Worm (Caenorhabditis elegans): ENCODE data around the gene Y55D5A.1.
A peak's percentile ranks its signal among the peaks of the same experiment; 100 is the strongest.

The Y55D5A.1 gene

DNA sequence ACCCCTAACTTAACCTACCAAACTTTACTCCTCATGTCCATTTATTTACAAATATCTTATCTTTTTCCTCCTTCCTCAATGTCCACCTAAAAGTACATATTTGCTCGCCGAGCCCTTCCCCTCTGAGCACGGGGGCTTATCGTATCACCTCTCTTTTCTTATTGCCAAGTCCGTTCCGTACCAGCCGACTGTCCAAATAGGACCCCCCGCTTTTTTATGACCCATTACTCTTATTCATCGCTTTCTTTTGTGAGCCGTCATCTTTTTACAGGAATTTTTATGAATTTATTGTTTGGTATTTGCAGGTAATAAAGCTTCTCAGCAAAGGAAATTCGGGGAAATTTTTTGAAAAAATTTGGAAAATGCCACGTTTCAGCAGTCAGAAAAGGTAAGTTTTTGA is at the start of gene Y55D5A.1:
TSS of gene Y55D5A.1 (plus strand) at position 301 of the 400 bp plus-strand sequence.
- TF ChIP-seq T22C8.4 (GFP tag; IDR thresholded peaks at IDR 0.05) (no peak), tab-1 (GFP tag; IDR thresholded peaks at IDR 0.05) (no peak)

DNA sequence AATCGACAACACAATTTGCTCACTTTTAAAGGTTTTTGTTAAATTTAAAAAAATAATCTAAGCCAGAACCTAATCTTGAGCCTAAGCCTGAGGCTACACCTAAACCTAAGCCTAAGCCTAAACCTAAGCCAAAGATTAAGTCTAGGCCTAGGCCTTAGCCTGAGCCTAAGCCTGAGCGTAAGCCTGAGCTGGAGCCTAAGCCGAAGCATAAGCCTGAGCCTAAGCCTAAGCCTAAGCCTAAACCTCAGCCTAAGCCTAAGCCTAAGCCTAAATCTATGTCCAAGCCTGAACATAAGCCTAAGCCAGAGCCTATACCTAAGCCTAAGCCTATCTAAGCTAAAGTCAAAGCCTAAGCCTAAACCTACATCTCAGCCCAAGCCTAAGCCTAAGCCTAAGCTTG is 44.4 kb upstream of the Y55D5A.1 start:
- TF ChIP-seq tab-1 (GFP tag; IDR thresholded peaks at IDR 0.05) (no peak), flt-1 (GFP tag; IDR thresholded peaks at IDR 0.05) (0 out of 2 replicates have a peak, but pooled peaks have one; percentile 10)

ce11 chrIII:2941578-2941977 is 40.6 kb upstream of the Y55D5A.1 start:
- no peak for TF ChIP-seq ref-1 (GFP tag; conservative IDR thresholded peaks at IDR 0.05)
- no peak for TF ChIP-seq klf-2 (GFP tag; conservative IDR thresholded peaks at IDR 0.05)
- no peak for TF ChIP-seq tab-1 (GFP tag; IDR thresholded peaks at IDR 0.05)
- no peak for TF ChIP-seq flt-1 (GFP tag; IDR thresholded peaks at IDR 0.05)
- no peak for TF ChIP-seq ztf-29 (GFP tag; IDR thresholded peaks at IDR 0.05)

- no peak for TF ChIP-seq cog-1 (tag; optimal IDR thresholded peaks at IDR 0.05)
- TF ChIP-seq klf-2 (GFP tag; conservative IDR thresholded peaks at IDR 0.05) = no peak
- no peak for TF ChIP-seq ztf-23 (GFP tag; IDR thresholded peaks at IDR 0.05)
- TF ChIP-seq flt-1 (GFP tag; IDR thresholded peaks at IDR 0.05) = no peak
- no peak for TF ChIP-seq med-1 (GFP tag; optimal IDR thresholded peaks at IDR 0.05; ENCODE audit: insufficient read depth)
- TF ChIP-seq tab-1 (GFP tag; IDR thresholded peaks at IDR 0.05) = no peak
- no peak for TF ChIP-seq T22C8.4 (GFP tag; IDR thresholded peaks at IDR 0.05)
- TF ChIP-seq ref-1 (GFP tag; conservative IDR thresholded peaks at IDR 0.05) = no peak
- no peak for TF ChIP-seq ztf-29 (GFP tag; IDR thresholded peaks at IDR 0.05)
These were observed 38.2 kb upstream of the Y55D5A.1 start, which contains the start of gene R10F2.6 for ce11 chrIII:2943995-2944394. Gene R10F2.6, minus strand, starts transcription at chrIII:2944095.

DNA sequence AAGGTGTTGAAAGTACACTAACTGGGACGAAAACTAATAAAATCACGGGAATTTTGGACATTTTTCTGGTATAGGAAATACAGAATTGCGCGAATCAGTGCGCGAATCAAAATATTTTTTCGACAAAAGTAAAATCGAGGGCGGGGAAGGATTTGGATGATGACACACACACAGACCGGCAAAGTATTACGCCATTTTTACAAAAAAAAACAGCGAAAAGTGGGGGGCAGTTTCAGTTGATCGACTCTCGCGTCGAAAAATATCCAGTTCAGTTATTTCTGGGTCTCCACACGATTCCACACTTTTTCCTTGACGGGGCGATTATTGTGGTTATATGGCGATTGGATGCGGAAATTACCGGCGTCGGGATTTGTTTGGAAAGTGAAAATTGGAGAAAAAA is 36.1 kb upstream of the Y55D5A.1 start, which contains the start of gene H05C05.4:
TSS of gene H05C05.4 (minus strand) at position 101 of the 400 bp plus-strand sequence.
- TF ChIP-seq cog-1 (tag; optimal IDR thresholded peaks at IDR 0.05) (no peak), ref-1 (GFP tag; conservative IDR thresholded peaks at IDR 0.05) (no peak), ztf-23 (GFP tag; IDR thresholded peaks at IDR 0.05) (no peak), flt-1 (GFP tag; IDR thresholded peaks at IDR 0.05) (no peak), ztf-29 (GFP tag; IDR thresholded peaks at IDR 0.05) (no peak), T22C8.4 (GFP tag; IDR thresholded peaks at IDR 0.05) (no peak), med-1 (GFP tag; optimal IDR thresholded peaks at IDR 0.05; ENCODE audit: insufficient read depth) (no peak), klf-2 (GFP tag; conservative IDR thresholded peaks at IDR 0.05) (no peak), tab-1 (GFP tag; IDR thresholded peaks at IDR 0.05) (no peak)

- TF ChIP-seq cog-1 (tag; optimal IDR thresholded peaks at IDR 0.05) (no peak), tab-1 (GFP tag; IDR thresholded peaks at IDR 0.05) (no peak), ztf-23 (GFP tag; IDR thresholded peaks at IDR 0.05) (no peak), ref-1 (GFP tag; conservative IDR thresholded peaks at IDR 0.05) (no peak), T22C8.4 (GFP tag; IDR thresholded peaks at IDR 0.05) (no peak), flt-1 (GFP tag; IDR thresholded peaks at IDR 0.05) (no peak), med-1 (GFP tag; optimal IDR thresholded peaks at IDR 0.05; ENCODE audit: insufficient read depth) (no peak), ztf-29 (GFP tag; IDR thresholded peaks at IDR 0.05) (no peak), klf-2 (GFP tag; conservative IDR thresholded peaks at IDR 0.05) (no peak)
These were observed 35.5 kb upstream of the Y55D5A.1 start, which contains the start of gene H05C05.1 for ce11 chrIII:2946626-2947168. Gene H05C05.1, plus strand, starts transcription at chrIII:2947118.

DNA sequence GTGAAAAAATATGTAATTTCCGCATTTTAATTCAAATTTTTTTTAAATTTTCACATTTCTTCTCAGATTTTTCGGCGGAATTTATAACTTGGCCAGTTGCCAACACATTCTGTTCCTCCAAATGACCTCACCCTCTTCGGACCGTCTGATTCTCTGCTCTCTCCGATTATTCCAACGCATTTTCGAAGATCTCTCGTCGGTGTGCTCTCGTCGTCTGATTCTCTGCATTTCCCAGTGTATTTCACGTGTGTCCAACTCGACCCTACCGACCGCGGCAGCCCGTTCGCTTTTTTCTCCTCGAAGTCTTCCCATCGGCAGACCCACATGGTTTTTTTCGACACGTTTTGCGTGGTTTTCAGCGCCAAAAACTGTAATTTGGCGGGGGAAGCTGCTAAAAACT is 35.0 kb upstream of the Y55D5A.1 start:
- no peak for TF ChIP-seq T22C8.4 (GFP tag; IDR thresholded peaks at IDR 0.05)
- no peak for TF ChIP-seq ref-1 (GFP tag; conservative IDR thresholded peaks at IDR 0.05)
- TF ChIP-seq cog-1 (tag; optimal IDR thresholded peaks at IDR 0.05) = no peak
- TF ChIP-seq tab-1 (GFP tag; IDR thresholded peaks at IDR 0.05) = no peak
- TF ChIP-seq med-1 (GFP tag; optimal IDR thresholded peaks at IDR 0.05; ENCODE audit: insufficient read depth) = no peak
- no peak for TF ChIP-seq klf-2 (GFP tag; conservative IDR thresholded peaks at IDR 0.05)
- TF ChIP-seq ztf-29 (GFP tag; IDR thresholded peaks at IDR 0.05) = no peak
- TF ChIP-seq ztf-23 (GFP tag; IDR thresholded peaks at IDR 0.05) = no peak
- TF ChIP-seq flt-1 (GFP tag; IDR thresholded peaks at IDR 0.05) = no peak

ce11 chrIII:2948310-2948961 is 33.8 kb upstream of the Y55D5A.1 start:
- TF ChIP-seq cog-1 (tag; optimal IDR thresholded peaks at IDR 0.05) (no peak), ztf-23 (GFP tag; IDR thresholded peaks at IDR 0.05) (no peak), T22C8.4 (GFP tag; IDR thresholded peaks at IDR 0.05) (no peak), klf-2 (GFP tag; conservative IDR thresholded peaks at IDR 0.05) (no peak), flt-1 (GFP tag; IDR thresholded peaks at IDR 0.05) (no peak), ref-1 (GFP tag; conservative IDR thresholded peaks at IDR 0.05) (no peak), ztf-29 (GFP tag; IDR thresholded peaks at IDR 0.05) (no peak), tab-1 (GFP tag; IDR thresholded peaks at IDR 0.05) (no peak), med-1 (GFP tag; optimal IDR thresholded peaks at IDR 0.05; ENCODE audit: insufficient read depth) (no peak)

- no peak for TF ChIP-seq T22C8.4 (GFP tag; IDR thresholded peaks at IDR 0.05)
These were observed 29.8 kb upstream of the Y55D5A.1 start for ce11 chrIII:2952437-2952836.

DNA sequence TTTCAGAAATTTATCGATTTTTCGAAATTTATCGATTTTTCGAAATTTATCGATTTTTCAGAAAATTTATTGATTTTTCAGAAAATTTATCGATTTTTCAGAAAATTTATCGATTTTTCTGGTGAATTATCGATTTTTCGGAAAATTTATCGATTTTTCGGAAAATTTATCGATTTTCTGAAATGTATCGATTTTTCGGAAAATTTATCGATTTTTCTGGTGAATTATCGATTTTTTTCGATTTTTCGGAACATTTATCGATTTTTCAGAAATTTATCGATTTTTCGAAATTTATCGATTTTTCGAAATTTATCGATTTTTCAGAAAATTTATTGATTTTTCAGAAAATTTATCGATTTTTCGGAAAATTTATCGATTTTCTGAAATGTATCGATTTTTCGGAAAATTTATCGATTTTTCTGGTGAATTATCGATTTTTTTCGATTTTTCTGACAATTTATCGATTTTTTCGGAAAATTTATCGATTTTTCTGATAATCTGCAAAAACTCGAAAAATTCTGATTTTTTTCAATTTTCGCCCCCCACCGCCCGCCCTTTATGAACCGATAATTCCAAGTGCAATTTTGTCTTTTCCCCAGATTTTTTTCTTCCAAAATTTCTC is 21.4 kb upstream of the Y55D5A.1 start:
- TF ChIP-seq T22C8.4 (GFP tag; IDR thresholded peaks at IDR 0.05) = peak; percentile 98

All from whole organism, midembryonic.